Fruit fly (Drosophila melanogaster) whole organism, embryonic: Measurements from ENCODE around the gene cysu.

Experiments used
- B-H2 ChIP-seq: fragments of 200-800 bp; sonication (Bioruptor generic); optimal IDR thresholded peaks from 2 replicates; lab custom pipeline; 2018; ENCODE audit warnings: missing biosample characterization, mild to moderate bottlenecking, missing genetic modification characterization
- CG10979 ChIP-seq: fragments of 200-800 bp; sonication (Bioruptor generic); optimal IDR thresholded peaks from 2 replicates; lab custom pipeline; 2018; ENCODE audit warnings: missing biosample characterization, mild to moderate bottlenecking, missing genetic modification characterization, moderate library complexity
- CG11456 ChIP-seq: fragments of 200-800 bp; sonication (Bioruptor generic); IDR thresholded peaks from 3 replicates; pipeline ENCODE4 v1.3.6; 2022; ENCODE audit warnings: missing biosample characterization, missing genetic modification characterization
- CG12219 ChIP-seq: fragments of 200-800 bp; sonication (Bioruptor generic); optimal IDR thresholded peaks from 3 replicates; lab custom pipeline; 2018; ENCODE audit warnings: missing biosample characterization, mild to moderate bottlenecking, missing genetic modification characterization
- CG12659 ChIP-seq: fragments of 200-800 bp; sonication (Bioruptor generic); optimal IDR thresholded peaks from 3 replicates; lab custom pipeline; 2017; ENCODE audit warnings: mild to moderate bottlenecking, missing biosample characterization, missing genetic modification reagents, missing genetic modification characterization
- CG15269 ChIP-seq: fragments of 200-800 bp; sonication (Bioruptor generic); optimal IDR thresholded peaks from 2 replicates; lab custom pipeline; 2018; ENCODE audit warnings: missing biosample characterization, mild to moderate bottlenecking, missing genetic modification characterization, moderate library complexity
- CG15479 ChIP-seq: fragments of 200-800 bp; sonication (Bioruptor generic); optimal IDR thresholded peaks from 3 replicates; lab custom pipeline; 2019; ENCODE audit warnings: missing biosample characterization, mild to moderate bottlenecking, missing genetic modification characterization, moderate library complexity
- CG16815 ChIP-seq: fragments of 200-800 bp; sonication (Bioruptor generic); optimal IDR thresholded peaks from 3 replicates; lab custom pipeline; 2017; ENCODE audit warnings: missing biosample characterization, mild to moderate bottlenecking, missing genetic modification characterization
- CG17328 ChIP-seq: fragments of 200-800 bp; sonication (Bioruptor generic); IDR thresholded peaks from 2 replicates; pipeline ENCODE4 v1.3.6; 2022; ENCODE audit warnings: missing biosample characterization, missing genetic modification characterization
- CG17361 ChIP-seq: fragments of 200-800 bp; sonication (Bioruptor generic); IDR thresholded peaks from 3 replicates; pipeline ENCODE4 v1.3.6; 2022; ENCODE audit warnings: missing biosample characterization, missing genetic modification characterization
- CG1832 ChIP-seq: fragments of 200-800 bp; sonication (Bioruptor generic); optimal IDR thresholded peaks from 2 replicates; lab custom pipeline; 2017; ENCODE audit warnings: missing biosample characterization, mild to moderate bottlenecking, missing genetic modification characterization, inconsistent platforms
- CG18619 ChIP-seq: fragments of 200-800 bp; sonication (Bioruptor generic); optimal IDR thresholded peaks from 3 replicates; lab custom pipeline; 2017; ENCODE audit warnings: missing biosample characterization, mild to moderate bottlenecking, missing genetic modification characterization
- CG2199 ChIP-seq: fragments of 200-800 bp; sonication (Bioruptor generic); IDR thresholded peaks from 3 replicates; pipeline ENCODE4 v1.3.6; 2022; ENCODE audit warnings: missing biosample characterization, missing genetic modification characterization
- CG2889 ChIP-seq: fragments of 200-800 bp; sonication (Bioruptor generic); IDR thresholded peaks from 3 replicates; pipeline ENCODE4 v1.3.6; 2022; ENCODE audit warnings: missing biosample characterization, missing genetic modification characterization
- CG30431 ChIP-seq: fragments of 200-800 bp; sonication (Bioruptor generic); optimal IDR thresholded peaks from 2 replicates; lab custom pipeline; 2017; ENCODE audit warnings: missing biosample characterization, missing genetic modification characterization
- CG3065 ChIP-seq: fragments of 200-800 bp; sonication (Bioruptor generic); optimal IDR thresholded peaks from 2 replicates; lab custom pipeline; 2016; ENCODE audit warnings: missing biosample characterization, missing genetic modification characterization
- CG3163 ChIP-seq: fragments of 200-800 bp; sonication (Bioruptor generic); optimal IDR thresholded peaks from 3 replicates; lab custom pipeline; 2016; ENCODE audit warnings: missing biosample characterization, missing genetic modification characterization
- CG6272 ChIP-seq: fragments of 200-800 bp; sonication (Bioruptor generic); IDR thresholded peaks from 2 replicates; pipeline ENCODE4 v1.3.6; 2022; ENCODE audit warnings: missing biosample characterization, missing genetic modification characterization
- CG6654 ChIP-seq: fragments of 200-800 bp; sonication (Bioruptor generic); optimal IDR thresholded peaks from 2 replicates; lab custom pipeline; 2017; ENCODE audit warnings: missing biosample characterization, mild to moderate bottlenecking, missing genetic modification characterization
- CG6689 ChIP-seq: fragments of 200-800 bp; sonication (Bioruptor generic); IDR thresholded peaks from 2 replicates; pipeline ENCODE4 v1.3.6; 2022; ENCODE audit warnings: missing biosample characterization, missing genetic modification characterization
- CG8290 ChIP-seq, 3 experiments: fragments of 200-800 bp; sonication (Bioruptor generic); optimal IDR thresholded peaks; 2 replicates each; lab custom pipeline; 2016 to 2019; ENCODE audit warnings: missing biosample characterization in 3 of 3, missing genetic modification characterization in 3 of 3, mild to moderate bottlenecking in 2 of 3, moderate library complexity in 1 of 3
- CoRest ChIP-seq: fragments of 200-800 bp; sonication (Bioruptor generic); optimal IDR thresholded peaks from 3 replicates; lab custom pipeline; 2018; ENCODE audit warnings: missing biosample characterization, mild to moderate bottlenecking, missing genetic modification characterization, moderate library complexity
- Elba2 ChIP-seq: fragments of 200-800 bp; sonication (Bioruptor generic); optimal IDR thresholded peaks from 3 replicates; lab custom pipeline; 2016; ENCODE audit warnings: missing biosample characterization, missing genetic modification characterization
- Hmr ChIP-seq: fragments of 200-800 bp; sonication (Bioruptor generic); optimal IDR thresholded peaks from 3 replicates; lab custom pipeline; 2017; ENCODE audit warnings: mild to moderate bottlenecking, missing biosample characterization, missing genetic modification reagents, missing genetic modification characterization
- Hr51 ChIP-seq, 2 experiments: fragments of 200-800 bp; sonication (Bioruptor generic); optimal IDR thresholded peaks; 2 replicates in 1 of 2; 3 replicates in 1 of 2; lab custom pipeline; 2016 to 2018; ENCODE audit warnings: missing biosample characterization in 2 of 2, missing genetic modification characterization in 2 of 2, mild to moderate bottlenecking in 1 of 2, moderate library complexity in 1 of 2
- Hsf ChIP-seq: fragments of 200-800 bp; sonication (Bioruptor generic); optimal IDR thresholded peaks from 3 replicates; lab custom pipeline; 2016; ENCODE audit warnings: missing biosample characterization, missing genetic modification characterization
- Mad ChIP-seq: fragments of 200-800 bp; sonication (Bioruptor generic); optimal IDR thresholded peaks from 2 replicates; lab custom pipeline; 2016; ENCODE audit warnings: missing biosample characterization, missing genetic modification characterization
- Med ChIP-seq: fragments of 200-800 bp; sonication (Bioruptor generic); peaks from one replicate; lab custom pipeline; 2016; ENCODE audit warnings: missing biosample characterization, missing genetic modification characterization, mild to moderate bottlenecking, inconsistent platforms, moderate library complexity
- Mes4 ChIP-seq: fragments of 200-800 bp; sonication (Bioruptor generic); optimal IDR thresholded peaks from 2 replicates; lab custom pipeline; 2016; ENCODE audit warnings: missing biosample characterization, missing genetic modification characterization
- NfI ChIP-seq: fragments of 200-800 bp; sonication (Bioruptor generic); optimal IDR thresholded peaks from 3 replicates; lab custom pipeline; 2018; ENCODE audit warnings: missing biosample characterization, mild to moderate bottlenecking, missing genetic modification characterization, moderate library complexity
- Pdp1 ChIP-seq, 2 experiments: fragments of 200-800 bp; sonication (Bioruptor generic); optimal IDR thresholded peaks; 3 replicates each; lab custom pipeline; 2016; ENCODE audit warnings: missing biosample characterization in 2 of 2, missing genetic modification characterization in 2 of 2, mild to moderate bottlenecking in 1 of 2, moderate library complexity in 1 of 2
- Stat92E ChIP-seq, 3 experiments: fragments of >200 bp in 2 of 3; fragments of 200-800 bp in 1 of 3; sonication (Bioruptor generic) in 1 of 3; optimal IDR thresholded peaks; 2 replicates each; lab custom pipeline; 2017 to 2019; ENCODE audit warnings: missing biosample characterization in 3 of 3, missing genetic modification characterization in 3 of 3, mild to moderate bottlenecking in 1 of 3, moderate library complexity in 1 of 3
- amos ChIP-seq: fragments of 200-800 bp; sonication (Bioruptor generic); IDR thresholded peaks from 2 replicates; pipeline ENCODE4 v1.3.6; 2022; ENCODE audit warnings: missing biosample characterization, missing genetic modification characterization; ENCODE audit not compliant: partially characterized antibody
- chinmo ChIP-seq: fragments of 200-800 bp; sonication (Bioruptor generic); IDR thresholded peaks from 4 replicates; pipeline ENCODE4 v1.3.6; 2022; ENCODE audit warnings: missing biosample characterization, missing genetic modification characterization; ENCODE audit not compliant: partially characterized antibody
- chn ChIP-seq: fragments of 200-800 bp; sonication (Bioruptor generic); optimal IDR thresholded peaks from 2 replicates; lab custom pipeline; 2016; ENCODE audit warnings: missing biosample characterization, missing genetic modification characterization
- dati ChIP-seq: fragments of 200-800 bp; sonication (Bioruptor generic); IDR thresholded peaks from 2 replicates; pipeline ENCODE4 v1.3.6; 2022; ENCODE audit warnings: missing biosample characterization, missing genetic modification characterization
- eve ChIP-seq, 2 experiments: fragments of >200 bp; optimal IDR thresholded peaks; 2 replicates each; lab custom pipeline; 2017; ENCODE audit warnings: missing biosample characterization in 2 of 2, missing genetic modification characterization in 2 of 2
- fd96Cb ChIP-seq: fragments of 200-800 bp; sonication (Bioruptor generic); optimal IDR thresholded peaks from 2 replicates; lab custom pipeline; 2018; ENCODE audit warnings: missing biosample characterization, mild to moderate bottlenecking, missing genetic modification characterization, moderate library complexity
- fu2 ChIP-seq: fragments of 200-800 bp; sonication (Bioruptor generic); optimal IDR thresholded peaks from 2 replicates; lab custom pipeline; 2016; ENCODE audit warnings: missing biosample characterization, missing genetic modification characterization
- insv ChIP-seq, 2 experiments: fragments of 200-800 bp; sonication (Bioruptor generic); optimal IDR thresholded peaks; 3 replicates each; lab custom pipeline; 2016 to 2018; ENCODE audit warnings: missing biosample characterization in 2 of 2, missing genetic modification characterization in 2 of 2
- lmd ChIP-seq: fragments of 200-800 bp; sonication (Bioruptor generic); IDR thresholded peaks from 2 replicates; pipeline ENCODE4 v1.3.6; 2022; ENCODE audit warnings: missing biosample characterization, missing genetic modification characterization
- lov ChIP-seq, 2 experiments: fragments of 200-800 bp in 1 of 2; fragments of >200 bp in 1 of 2; sonication (Bioruptor generic) in 1 of 2; IDR thresholded peaks in 1 of 2; optimal IDR thresholded peaks in 1 of 2; 2 replicates in 1 of 2; 3 replicates in 1 of 2; pipeline versions ENCODE4 v1.3.6 to Lab custom; 2017 to 2022; ENCODE audit warnings: missing biosample characterization in 1 of 2, missing genetic modification characterization in 1 of 2
- nau ChIP-seq: fragments of 200-800 bp; sonication (Bioruptor generic); optimal IDR thresholded peaks from 3 replicates; lab custom pipeline; 2017; ENCODE audit warnings: missing biosample characterization, mild to moderate bottlenecking, missing genetic modification characterization, missing genetic modification reagents
- repo ChIP-seq: fragments of 200-800 bp; sonication (Bioruptor generic); optimal IDR thresholded peaks from 2 replicates; lab custom pipeline; 2016; ENCODE audit warnings: missing biosample characterization, missing genetic modification characterization
- sens ChIP-seq: fragments of 200-800 bp; sonication (Bioruptor generic); peaks from one replicate; lab custom pipeline; 2016; ENCODE audit warnings: missing biosample characterization, missing genetic modification characterization
- slp2 ChIP-seq: fragments of 200-800 bp; sonication (Bioruptor generic); optimal IDR thresholded peaks from 2 replicates; lab custom pipeline; 2016; ENCODE audit warnings: missing biosample characterization, missing genetic modification characterization
- toy ChIP-seq: fragments of 200-800 bp; sonication (Bioruptor generic); IDR thresholded peaks from 2 replicates; pipeline ENCODE4 v1.3.6; 2022; ENCODE audit warnings: missing biosample characterization, missing genetic modification characterization
- twi ChIP-seq: fragments of 200-800 bp; optimal IDR thresholded peaks from 2 replicates; lab custom pipeline; 2019; ENCODE audit warnings: missing biosample characterization, mild to moderate bottlenecking, missing genetic modification characterization, moderate library complexity
- usp ChIP-seq: fragments of >200 bp; optimal IDR thresholded peaks from 2 replicates; lab custom pipeline; 2017; ENCODE audit warnings: missing biosample characterization, missing genetic modification characterization
- wdn ChIP-seq: fragments of 200-800 bp; sonication (Bioruptor generic); IDR thresholded peaks from 2 replicates; pipeline ENCODE4 v1.3.6; 2022; ENCODE audit warnings: missing biosample characterization, missing genetic modification characterization

The cysu gene

DNA sequence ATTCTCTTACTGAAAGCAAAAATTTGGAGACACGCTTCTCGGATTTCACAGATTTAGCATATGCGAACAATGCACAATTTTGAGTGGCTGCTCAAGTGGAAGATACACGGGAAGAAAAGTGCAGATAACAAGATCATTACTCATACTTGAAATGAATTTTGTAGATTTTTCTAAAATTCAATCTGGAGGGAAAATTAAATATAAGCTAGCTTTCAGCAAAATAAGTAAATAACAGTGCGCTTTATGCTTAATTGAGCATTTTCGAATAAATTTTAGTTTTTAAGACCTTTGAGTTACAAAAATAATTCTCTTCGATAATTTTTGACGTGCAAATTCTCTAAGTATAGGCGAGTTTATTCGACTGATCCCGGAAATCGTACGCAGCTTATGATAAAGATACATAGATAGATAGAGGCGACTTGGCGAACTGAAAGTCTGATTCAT is 24.9 kb upstream of the cysu start (continued):
- no peak for TF ChIP-seq lov (optimal IDR thresholded peaks at IDR 0.05; lab: Kevin White, UChicago)
- TF ChIP-seq lov (GFP tag; IDR thresholded peaks at IDR 0.05; lab: Robert Waterston, UW): no peak
- TF ChIP-seq CG8290 (GFP tag; optimal IDR thresholded peaks at IDR 0.05; lab: Kevin White, UChicago): no peak
- TF ChIP-seq CG8290 (tag; optimal IDR thresholded peaks at IDR 0.05; lab: Kevin White, UChicago): no peak
- TF ChIP-seq sens (GFP tag; lab: Kevin White, UChicago): peak; percentile 94
- TF ChIP-seq slp2 (GFP tag; lab: Kevin White, UChicago): no peak
- no peak for TF ChIP-seq CG16815 (GFP tag; lab: Kevin White, UChicago)
- TF ChIP-seq Pdp1 (GFP tag; optimal IDR thresholded peaks at IDR 0.05; lab: Kevin White, UChicago): peak in 1 of 2 experiments; percentile 24
- no peak for TF ChIP-seq chn
- TF ChIP-seq fu2 (GFP tag; lab: Kevin White, UChicago): no peak
- no peak for TF ChIP-seq CG12219 (GFP tag; lab: Kevin White, UChicago)
- TF ChIP-seq CG30431 (GFP tag; lab: Kevin White, UChicago): no peak
- TF ChIP-seq Elba2 (GFP tag; lab: Kevin White, UChicago): no peak
- peak in 1 of 2 experiments; percentile 61 for TF ChIP-seq eve (GFP tag; optimal IDR thresholded peaks at IDR 0.05; lab: Kevin White, UChicago)
- no peak for TF ChIP-seq NfI (GFP tag; lab: Kevin White, UChicago)
- TF ChIP-seq insv (GFP tag; optimal IDR thresholded peaks at IDR 0.05; lab: Kevin White, UChicago): no peak
- no peak for TF ChIP-seq CG6689
- no peak for TF ChIP-seq Mad (GFP tag; lab: Kevin White, UChicago)
- no peak for TF ChIP-seq CG17328 (GFP tag; lab: Robert Waterston, UW)
- no peak for TF ChIP-seq usp (GFP tag; lab: Kevin White, UChicago)
- TF ChIP-seq twi (tag; lab: Kevin White, UChicago): peak; percentile 79
- TF ChIP-seq CG18619 (GFP tag; lab: Kevin White, UChicago): no peak
- no peak for TF ChIP-seq CG11456 (GFP tag; lab: Robert Waterston, UW)
- TF ChIP-seq CG1832 (GFP tag; lab: Kevin White, UChicago): no peak
- no peak for TF ChIP-seq CG12659
- TF ChIP-seq CG10979 (tag; lab: Kevin White, UChicago): peak; percentile 74
- no peak for TF ChIP-seq CG2199 (GFP tag; lab: Robert Waterston, UW)
- no peak for TF ChIP-seq repo
- no peak for TF ChIP-seq CG6272
- no peak for TF ChIP-seq Hsf (GFP tag; lab: Kevin White, UChicago)
- no peak for TF ChIP-seq Stat92E (GFP tag; optimal IDR thresholded peaks at IDR 0.05; lab: Kevin White, UChicago)
- TF ChIP-seq B-H2: no peak
- peak; percentile 39; the same call in 2 of the 3 replicates for TF ChIP-seq CG17361 (GFP tag; lab: Robert Waterston, UW)
- TF ChIP-seq CG15269 (tag; lab: Kevin White, UChicago): peak; percentile 19
- TF ChIP-seq CG3065 (GFP tag; lab: Kevin White, UChicago): no peak
- no peak for TF ChIP-seq toy (GFP tag; lab: Robert Waterston, UW)
- TF ChIP-seq Med (GFP tag; lab: Kevin White, UChicago): peak; percentile 85
- peak; percentile 56 for TF ChIP-seq nau (GFP tag; lab: Kevin White, UChicago)
- peak; percentile 22 for TF ChIP-seq Hmr (GFP tag; lab: Kevin White, UChicago)
- TF ChIP-seq CG2889: no peak

DNA sequence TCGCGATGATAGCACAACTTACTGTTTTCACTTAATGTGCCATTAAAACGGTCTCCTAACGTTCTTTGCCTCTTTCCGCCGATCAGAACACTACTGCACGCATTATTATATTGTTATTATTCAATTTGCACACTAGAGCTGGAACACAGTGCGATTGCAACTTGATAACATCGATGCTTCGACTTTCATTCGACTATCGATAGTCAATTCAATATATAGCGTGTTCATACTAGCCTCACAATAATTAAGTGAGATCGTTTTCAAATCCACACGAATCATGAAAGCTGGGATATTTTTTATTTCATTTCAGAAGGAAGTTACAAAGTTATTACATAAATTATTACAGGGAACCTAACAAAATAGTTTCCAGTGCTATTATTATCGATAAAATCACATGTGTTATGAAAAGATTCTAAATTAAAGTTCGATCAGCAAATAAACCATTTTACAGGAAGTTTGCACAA is 24.2 kb upstream of the cysu start:
- TF ChIP-seq B-H2 (peak; percentile 40), dati (GFP tag; lab: Robert Waterston, UW) (no peak), wdn (GFP tag; lab: Robert Waterston, UW) (0 out of 2 replicates have a peak, but pooled peaks have one; percentile 8), Hr51 (GFP tag; optimal IDR thresholded peaks at IDR 0.05; lab: Kevin White, UChicago) (peak in 1 of 2 experiments; percentile 69), CoRest (peak; percentile 66), CG1832 (GFP tag; lab: Kevin White, UChicago) (no peak), CG15479 (GFP tag; lab: Kevin White, UChicago) (no peak), nau (GFP tag; lab: Kevin White, UChicago) (no peak), fd96Cb (tag; lab: Kevin White, UChicago) (no peak), amos (GFP tag; lab: Robert Waterston, UW) (peak; percentile 89), Mes4 (GFP tag; lab: Kevin White, UChicago) (peak; percentile 27), lmd (GFP tag; lab: Robert Waterston, UW) (peak; percentile 27; the same call in 1 of the 2 replicates), chinmo (GFP tag; lab: Robert Waterston, UW) (peak; percentile 96), CG3163 (GFP tag; lab: Kevin White, UChicago) (peak; percentile 36), CG6654 (GFP tag; lab: Kevin White, UChicago) (no peak)
